Worm (Caenorhabditis elegans): ENCODE measurements around the gene Y54G11A.14.
"Not testable (repeated sequence)": the region's sequence is repeated elsewhere in the genome, so short reads cannot be mapped to it uniquely, and the experiment has no call there.

Y54G11A.14 gene

ce11 chrII:14297050-14297449 lies 20.9 kb upstream of the Y54G11A.14 start, which contains the start of gene Y54G11A.7:
Gene Y54G11A.7, plus strand, starts transcription at chrII:14297305.
- peak; percentile 91 for TF ChIP-seq nhr-129 (tag; optimal IDR thresholded peaks at IDR 0.05)
- peak; percentile 23 for TF ChIP-seq sma-9 (GFP tag; optimal IDR thresholded peaks at IDR 0.05)
- TF ChIP-seq sma-9 (tag; optimal IDR thresholded peaks at IDR 0.05), result not testable (repeated sequence)

DNA sequence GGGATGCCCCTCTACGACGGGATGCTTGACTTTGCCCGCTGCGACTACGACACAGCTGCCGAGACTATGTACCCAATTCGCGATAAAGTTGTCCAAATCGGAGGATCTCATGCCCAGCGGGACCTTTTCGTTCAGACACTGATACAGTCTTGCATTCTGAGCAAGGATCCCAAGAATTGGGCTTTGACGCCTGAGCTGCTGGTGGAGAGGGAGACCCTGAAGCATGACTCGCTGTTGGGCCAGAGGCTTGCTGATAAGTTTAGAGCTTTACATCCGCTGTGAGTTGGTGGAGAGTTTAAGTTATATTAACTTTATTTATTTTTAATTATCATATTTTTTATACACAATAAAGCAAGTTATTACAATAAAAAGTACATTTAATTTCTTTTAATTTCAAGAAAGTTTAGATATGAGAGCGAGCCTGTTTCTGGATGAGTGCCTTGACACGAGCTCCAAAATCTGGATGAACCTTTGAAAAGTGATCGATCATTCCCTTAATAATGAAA lies 18.7 kb upstream of the Y54G11A.14 start:
- TF ChIP-seq gmeb-1 (tag; optimal IDR thresholded peaks at IDR 0.05) (peak; percentile 3), mbf-1 (tag; optimal IDR thresholded peaks at IDR 0.05) (no peak), lin-13 (GFP tag; optimal IDR thresholded peaks at IDR 0.05) (peak; percentile 24), lin-39 (tag; optimal IDR thresholded peaks at IDR 0.05) (no peak), lsy-2 (tag; optimal IDR thresholded peaks at IDR 0.05) (no peak), unc-62 (GFP tag; optimal IDR thresholded peaks at IDR 0.05) (no peak)

DNA sequence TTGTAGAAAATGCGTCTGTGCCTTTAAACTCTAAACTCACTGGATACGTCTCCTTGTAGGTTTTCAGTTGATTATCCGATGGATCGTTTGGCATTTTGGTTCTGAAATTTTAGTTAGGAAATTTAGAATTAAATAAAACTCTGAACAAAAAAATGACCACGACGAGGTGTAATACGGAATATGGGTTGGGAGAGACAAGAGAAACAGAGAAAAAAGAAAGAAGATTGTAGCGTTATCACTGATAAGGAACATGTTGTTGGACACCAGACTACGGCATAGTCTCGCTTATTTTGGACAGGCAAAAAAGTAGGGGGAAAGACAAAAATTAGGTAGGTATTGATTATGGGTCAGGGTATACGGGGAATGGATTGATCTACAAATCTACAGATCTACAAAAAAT lies 16.0 kb upstream of the Y54G11A.14 start, which contains the start of gene ctl-2:
Gene ctl-2, minus strand, starts transcription at position 101 of the 400 bp plus-strand sequence.
- TF ChIP-seq mbf-1, ceh-82, zag-1 (tag; optimal IDR thresholded peaks at IDR 0.05): not testable (repeated sequence)

ce11 chrII:14306160-14306559 lies 11.8 kb upstream of the Y54G11A.14 start, which contains the start of gene ctl-1:
Gene ctl-1, minus strand, starts transcription at chrII:14306260.
- not testable (repeated sequence) for TF ChIP-seq lin-13 (GFP tag; optimal IDR thresholded peaks at IDR 0.05); blmp-1 (tag; optimal IDR thresholded peaks at IDR 0.05; ENCODE audit: insufficient read depth); mab-5 (tag; optimal IDR thresholded peaks at IDR 0.05)

- TF ChIP-seq sem-4 (tag; optimal IDR thresholded peaks at IDR 0.05), result no peak
- TF ChIP-seq nhr-77 (tag; optimal IDR thresholded peaks at IDR 0.05), result no peak
These were observed 7.1 kb upstream of the Y54G11A.14 start, which contains the start of gene ctl-3 for ce11 chrII:14310729-14311388. Gene ctl-3, minus strand, starts transcription at chrII:14310779.

- TF ChIP-seq ZK546.5 (tag; optimal IDR thresholded peaks at IDR 0.05), result no peak
- no peak for TF ChIP-seq peb-1 (tag; optimal IDR thresholded peaks at IDR 0.05)
- no peak for TF ChIP-seq egl-27 (tag; optimal IDR thresholded peaks at IDR 0.05)
- TF ChIP-seq nhr-25 (tag; optimal IDR thresholded peaks at IDR 0.05), result no peak
- TF ChIP-seq C34F6.9 (tag; optimal IDR thresholded peaks at IDR 0.05), result no peak
- no peak for TF ChIP-seq elt-1 (tag; optimal IDR thresholded peaks at IDR 0.05)
- no peak for TF ChIP-seq nhr-11 (tag; optimal IDR thresholded peaks at IDR 0.05)
- no peak for TF ChIP-seq sma-3 (GFP tag; optimal IDR thresholded peaks at IDR 0.05)
- no peak for TF ChIP-seq aly-2 (tag; optimal IDR thresholded peaks at IDR 0.05)
- TF ChIP-seq nhr-129 (tag; optimal IDR thresholded peaks at IDR 0.05), result no peak
- TF ChIP-seq nhr-12 (tag; optimal IDR thresholded peaks at IDR 0.05), result no peak
- no peak for TF ChIP-seq nhr-23 (tag; optimal IDR thresholded peaks at IDR 0.05)
- TF ChIP-seq sem-4 (tag; optimal IDR thresholded peaks at IDR 0.05), result no peak
These were observed 6.4 kb upstream of the Y54G11A.14 start for ce11 chrII:14311537-14311936.

ce11 chrII:14312182-14312581 lies 5.8 kb upstream of the Y54G11A.14 start:
- TF ChIP-seq dmd-4 (tag; optimal IDR thresholded peaks at IDR 0.05), result no peak
- no peak for TF ChIP-seq mab-5 (tag; optimal IDR thresholded peaks at IDR 0.05)
- TF ChIP-seq lin-39 (tag; optimal IDR thresholded peaks at IDR 0.05), result no peak
- TF ChIP-seq unc-62 (GFP tag; optimal IDR thresholded peaks at IDR 0.05), result no peak
- no peak for TF ChIP-seq sma-3 (GFP tag; optimal IDR thresholded peaks at IDR 0.05)
- no peak for TF ChIP-seq fos-1 (tag; optimal IDR thresholded peaks at IDR 0.05)
- TF ChIP-seq nhr-25 (tag; optimal IDR thresholded peaks at IDR 0.05), result no peak
- TF ChIP-seq nhr-237 (tag; optimal IDR thresholded peaks at IDR 0.05), result no peak
- no peak for TF ChIP-seq lin-11 (tag; optimal IDR thresholded peaks at IDR 0.05)
- no peak for TF ChIP-seq elt-3 (tag; optimal IDR thresholded peaks at IDR 0.05)
- no peak for TF ChIP-seq ztf-11 (tag; optimal IDR thresholded peaks at IDR 0.05)
- TF ChIP-seq ZK546.5 (tag; optimal IDR thresholded peaks at IDR 0.05), result no peak
- no peak for TF ChIP-seq mdl-1 (tag; optimal IDR thresholded peaks at IDR 0.05)
- no peak for TF ChIP-seq ceh-16 (tag; optimal IDR thresholded peaks at IDR 0.05)
- no peak for TF ChIP-seq alr-1 (tag; optimal IDR thresholded peaks at IDR 0.05)
- no peak for TF ChIP-seq elt-1 (tag; optimal IDR thresholded peaks at IDR 0.05)
- TF ChIP-seq ama-1 (optimal IDR thresholded peaks at IDR 0.05), result no peak
- TF ChIP-seq zag-1 (tag; optimal IDR thresholded peaks at IDR 0.05), result no peak
- no peak for TF ChIP-seq ztf-1 (GFP tag; conservative IDR thresholded peaks at IDR 0.05)

All from whole organism, L2 larva.